Worm (Caenorhabditis elegans): ENCODE results near the gene Y49E10.4.

ce11 chrIII:12425846-12426405 is 42.3 kb upstream of the Y49E10.4 start:
- TF ChIP-seq lsy-2 (tag; optimal IDR thresholded peaks at IDR 0.05) (no peak), mep-1 (tag; optimal IDR thresholded peaks at IDR 0.05) (no peak), unc-62 (GFP tag; optimal IDR thresholded peaks at IDR 0.05) (no peak), lin-13 (tag; optimal IDR thresholded peaks at IDR 0.05) (no peak), nhr-12 (tag; optimal IDR thresholded peaks at IDR 0.05) (no peak), snpc-4 (tag; optimal IDR thresholded peaks at IDR 0.05) (no peak), ceh-83 (GFP tag; optimal IDR thresholded peaks at IDR 0.05) (no peak)

Measured in whole organism, mixed stage, embryonic.